Worm (Caenorhabditis elegans): ENCODE measurements around the gene col-132.

- TF ChIP-seq ets-5 (GFP tag; IDR thresholded peaks at IDR 0.05) (no peak), snpc-4 (tag; optimal IDR thresholded peaks at IDR 0.05) (no peak), unc-62 (GFP tag; optimal IDR thresholded peaks at IDR 0.05) (no peak), unc-86 (tag; optimal IDR thresholded peaks at IDR 0.05) (no peak), skn-1 (tag; optimal IDR thresholded peaks at IDR 0.05) (no peak), pag-3 (tag; optimal IDR thresholded peaks at IDR 0.05; ENCODE audit: borderline replicate concordance, insufficient read depth) (no peak), nhr-76 (tag; optimal IDR thresholded peaks at IDR 0.05) (no peak), ces-1 (GFP tag; optimal IDR thresholded peaks at IDR 0.05) (no peak), ama-1 (optimal IDR thresholded peaks at IDR 0.05) (no peak), mab-9 (GFP tag; IDR thresholded peaks at IDR 0.05) (no peak), lin-13 (GFP tag; optimal IDR thresholded peaks at IDR 0.05) (no peak), aly-2 (tag; optimal IDR thresholded peaks at IDR 0.05) (no peak), nhr-71 (tag; optimal IDR thresholded peaks at IDR 0.05) (no peak)
Measured at ce11 chrIV:13052568-13052967, 38.3 kb downstream of the col-132 start, which contains the start of gene F49E11.7.
